Fruit fly (Drosophila melanogaster) whole organism, embryonic: Measurements from ENCODE around the gene Tom.

Experiments used
- Adf1 ChIP-seq: fragments of 200-800 bp; sonication (Bioruptor generic); IDR thresholded peaks from 2 replicates; pipeline ENCODE4 v1.3.6; 2022; ENCODE audit warnings: missing biosample characterization, missing genetic modification characterization
- Atf3 ChIP-seq: fragments of 200-800 bp; sonication (Bioruptor generic); optimal IDR thresholded peaks from 3 replicates; lab custom pipeline; 2016; ENCODE audit warnings: missing biosample characterization, missing genetic modification characterization
- CG10565 ChIP-seq: fragments of 200-800 bp; sonication (Bioruptor generic); optimal IDR thresholded peaks from 3 replicates; lab custom pipeline; 2016; ENCODE audit warnings: missing biosample characterization, mild to moderate bottlenecking, missing genetic modification characterization
- CG10979 ChIP-seq: fragments of 200-800 bp; sonication (Bioruptor generic); optimal IDR thresholded peaks from 2 replicates; lab custom pipeline; 2018; ENCODE audit warnings: missing biosample characterization, mild to moderate bottlenecking, missing genetic modification characterization, moderate library complexity
- CG12391 ChIP-seq: fragments of 200-800 bp; sonication (Bioruptor generic); optimal IDR thresholded peaks from 3 replicates; lab custom pipeline; 2018; ENCODE audit warnings: missing biosample characterization, mild to moderate bottlenecking, missing genetic modification characterization, moderate library complexity
- CG13287 ChIP-seq: fragments of 200-800 bp; sonication (Bioruptor generic); IDR thresholded peaks from 2 replicates; pipeline ENCODE4 v1.3.6; 2022; ENCODE audit warnings: missing biosample characterization, missing genetic modification characterization; ENCODE audit not compliant: partially characterized antibody
- CG14667 ChIP-seq: fragments of 200-800 bp; sonication (Bioruptor generic); IDR thresholded peaks from 2 replicates; pipeline ENCODE4 v1.3.6; 2022; ENCODE audit warnings: missing biosample characterization, missing genetic modification characterization
- CG1603 ChIP-seq: fragments of 200-800 bp; sonication (Bioruptor generic); optimal IDR thresholded peaks from 2 replicates; lab custom pipeline; 2019; ENCODE audit warnings: missing biosample characterization, mild to moderate bottlenecking, missing genetic modification characterization, moderate library complexity
- CG16813 ChIP-seq: fragments of 200-800 bp; sonication (Bioruptor generic); IDR thresholded peaks from 3 replicates; pipeline ENCODE4 v1.3.6; 2022; ENCODE audit warnings: missing biosample characterization, missing genetic modification characterization; ENCODE audit not compliant: partially characterized antibody
- CG17912 ChIP-seq: fragments of 200-800 bp; sonication (Bioruptor generic); optimal IDR thresholded peaks from 2 replicates; lab custom pipeline; 2018; ENCODE audit warnings: missing biosample characterization, mild to moderate bottlenecking, missing genetic modification characterization
- CG1832 ChIP-seq: fragments of 200-800 bp; sonication (Bioruptor generic); optimal IDR thresholded peaks from 2 replicates; lab custom pipeline; 2017; ENCODE audit warnings: missing biosample characterization, mild to moderate bottlenecking, missing genetic modification characterization, inconsistent platforms
- CG18599 ChIP-seq: fragments of 200-800 bp; sonication (Bioruptor generic); optimal IDR thresholded peaks from 3 replicates; lab custom pipeline; 2017; ENCODE audit warnings: missing biosample characterization, missing genetic modification characterization, mild to moderate bottlenecking, moderate library complexity, missing genetic modification reagents
- CG2889 ChIP-seq: fragments of 200-800 bp; sonication (Bioruptor generic); IDR thresholded peaks from 3 replicates; pipeline ENCODE4 v1.3.6; 2022; ENCODE audit warnings: missing biosample characterization, missing genetic modification characterization
- CG3407 ChIP-seq: fragments of 200-800 bp; sonication (Bioruptor generic); optimal IDR thresholded peaks from 2 replicates; lab custom pipeline; 2018; ENCODE audit warnings: missing biosample characterization, mild to moderate bottlenecking, missing genetic modification characterization
- CG4424 ChIP-seq: fragments of 200-800 bp; sonication (Bioruptor generic); optimal IDR thresholded peaks from 3 replicates; lab custom pipeline; 2016; ENCODE audit warnings: missing biosample characterization, missing genetic modification characterization
- CG4730 ChIP-seq: fragments of 200-800 bp; sonication (Bioruptor generic); IDR thresholded peaks from 2 replicates; pipeline ENCODE4 v1.3.6; 2022; ENCODE audit warnings: missing biosample characterization, missing genetic modification characterization
- CG4854 ChIP-seq: fragments of 200-800 bp; sonication (Bioruptor generic); optimal IDR thresholded peaks from 2 replicates; lab custom pipeline; 2016; ENCODE audit warnings: missing biosample characterization, missing genetic modification characterization, inconsistent platforms
- CG7928 ChIP-seq: fragments of 200-800 bp; sonication (Bioruptor generic); optimal IDR thresholded peaks from 2 replicates; lab custom pipeline; 2017; ENCODE audit warnings: missing biosample characterization, mild to moderate bottlenecking, missing genetic modification characterization
- CG9437 ChIP-seq: fragments of 200-800 bp; sonication (Bioruptor generic); optimal IDR thresholded peaks from 2 replicates; lab custom pipeline; 2018; ENCODE audit warnings: missing biosample characterization, mild to moderate bottlenecking, missing genetic modification characterization
- CoRest ChIP-seq: fragments of 200-800 bp; sonication (Bioruptor generic); optimal IDR thresholded peaks from 3 replicates; lab custom pipeline; 2018; ENCODE audit warnings: missing biosample characterization, mild to moderate bottlenecking, missing genetic modification characterization, moderate library complexity
- CrebB ChIP-seq: fragments of 200-800 bp; sonication (Bioruptor generic); optimal IDR thresholded peaks from 3 replicates; lab custom pipeline; 2018; ENCODE audit warnings: missing biosample characterization, mild to moderate bottlenecking, missing genetic modification characterization
- Dad ChIP-seq: fragments of 200-800 bp; sonication (Bioruptor generic); optimal IDR thresholded peaks from 3 replicates; lab custom pipeline; 2016; ENCODE audit warnings: missing biosample characterization, missing genetic modification characterization
- Dfd ChIP-seq, 2 experiments: fragments of >200 bp; optimal IDR thresholded peaks; 2 replicates each; lab custom pipeline; 2017; ENCODE audit warnings: missing biosample characterization in 2 of 2, missing genetic modification characterization in 2 of 2
- Doc2 ChIP-seq: fragments of 200-800 bp; sonication (Bioruptor generic); IDR thresholded peaks from 2 replicates; pipeline ENCODE4 v1.3.6; 2022; ENCODE audit warnings: missing biosample characterization, missing genetic modification characterization
- Dref ChIP-seq: fragments of 200-800 bp; sonication (Bioruptor generic); IDR thresholded peaks from 2 replicates; pipeline ENCODE4 v1.3.6; 2022; ENCODE audit warnings: missing biosample characterization, missing genetic modification characterization
- E2f2 ChIP-seq: fragments of 200-800 bp; sonication (Bioruptor generic); IDR thresholded peaks from 2 replicates; pipeline ENCODE4 v1.3.6; 2022; ENCODE audit warnings: missing biosample characterization, missing genetic modification characterization
- Eip74EF ChIP-seq, 2 experiments: fragments of 200-800 bp in 1 of 2; fragments of >200 bp in 1 of 2; sonication (Bioruptor generic) in 1 of 2; optimal IDR thresholded peaks; 2 replicates each; lab custom pipeline; 2017 to 2019; ENCODE audit warnings: missing biosample characterization in 2 of 2, missing genetic modification characterization in 2 of 2, mild to moderate bottlenecking in 1 of 2, moderate library complexity in 1 of 2
- H15 ChIP-seq: fragments of 200-800 bp; sonication (Bioruptor generic); IDR thresholded peaks from 3 replicates; pipeline ENCODE4 v1.3.6; 2022; ENCODE audit warnings: missing biosample characterization, missing genetic modification characterization
- HHEX ChIP-seq: fragments of 200-800 bp; sonication (Bioruptor generic); optimal IDR thresholded peaks from 3 replicates; lab custom pipeline; 2017; ENCODE audit warnings: missing biosample characterization, mild to moderate bottlenecking, missing genetic modification characterization, missing genetic modification reagents
- Med ChIP-seq: fragments of 200-800 bp; sonication (Bioruptor generic); peaks from one replicate; lab custom pipeline; 2016; ENCODE audit warnings: missing biosample characterization, missing genetic modification characterization, mild to moderate bottlenecking, inconsistent platforms, moderate library complexity
- Neu2 ChIP-seq: fragments of 200-800 bp; sonication (Bioruptor generic); optimal IDR thresholded peaks from 3 replicates; lab custom pipeline; 2016; ENCODE audit warnings: missing biosample characterization, missing genetic modification characterization, borderline replicate concordance
- ara ChIP-seq: fragments of 200-800 bp; sonication (Bioruptor generic); IDR thresholded peaks from 2 replicates; pipeline ENCODE4 v1.3.6; 2022; ENCODE audit warnings: missing biosample characterization, missing genetic modification characterization
- ato ChIP-seq: fragments of 200-800 bp; sonication (Bioruptor generic); IDR thresholded peaks from 2 replicates; pipeline ENCODE4 v1.3.6; 2022; ENCODE audit warnings: missing biosample characterization, missing genetic modification characterization; ENCODE audit not compliant: partially characterized antibody
- dimm ChIP-seq: fragments of 200-800 bp; sonication (Bioruptor generic); IDR thresholded peaks from 2 replicates; pipeline ENCODE4 v1.3.6; 2022; ENCODE audit warnings: missing biosample characterization, missing genetic modification characterization
- ftz-f1 ChIP-seq: fragments of 200-800 bp; sonication (Bioruptor generic); optimal IDR thresholded peaks from 2 replicates; lab custom pipeline; 2016; ENCODE audit warnings: missing biosample characterization, missing genetic modification characterization
- gfzf ChIP-seq: fragments of 200-800 bp; sonication (Bioruptor generic); optimal IDR thresholded peaks from 2 replicates; lab custom pipeline; 2016; ENCODE audit warnings: missing biosample characterization, mild to moderate bottlenecking, missing genetic modification characterization, moderate library complexity
- grn ChIP-seq: fragments of 200-800 bp; sonication (Bioruptor generic); optimal IDR thresholded peaks from 3 replicates; lab custom pipeline; 2017; ENCODE audit warnings: missing biosample characterization, missing genetic modification characterization
- jing ChIP-seq: fragments of 200-800 bp; sonication (Bioruptor generic); optimal IDR thresholded peaks from 2 replicates; lab custom pipeline; 2018; ENCODE audit warnings: missing biosample characterization, mild to moderate bottlenecking, missing genetic modification characterization
- kay ChIP-seq: fragments of 200-800 bp; sonication (Bioruptor generic); optimal IDR thresholded peaks from 2 replicates; lab custom pipeline; 2016; ENCODE audit warnings: missing biosample characterization, missing genetic modification characterization
- mld ChIP-seq: fragments of 200-800 bp; sonication (Bioruptor generic); IDR thresholded peaks from 3 replicates; pipeline ENCODE4 v1.3.6; 2022; ENCODE audit warnings: missing biosample characterization, missing genetic modification characterization; ENCODE audit not compliant: partially characterized antibody
- oc ChIP-seq: fragments of 200-800 bp; sonication (Bioruptor generic); optimal IDR thresholded peaks from 2 replicates; lab custom pipeline; 2018; ENCODE audit warnings: missing biosample characterization, mild to moderate bottlenecking, missing genetic modification characterization, moderate library complexity
- sd ChIP-seq: fragments of 200-800 bp; sonication (Bioruptor generic); optimal IDR thresholded peaks from 3 replicates; lab custom pipeline; 2018; ENCODE audit warnings: missing biosample characterization, mild to moderate bottlenecking, missing genetic modification characterization, moderate library complexity
- sim ChIP-seq: fragments of 200-800 bp; sonication (Bioruptor generic); IDR thresholded peaks from 2 replicates; pipeline ENCODE4 v1.3.6; 2022; ENCODE audit warnings: missing biosample characterization, missing genetic modification characterization
- slou ChIP-seq: fragments of 200-800 bp; sonication (Bioruptor generic); optimal IDR thresholded peaks from 3 replicates; lab custom pipeline; 2016; ENCODE audit warnings: missing biosample characterization, missing genetic modification characterization
- tna ChIP-seq: fragments of 200-800 bp; sonication (Bioruptor generic); IDR thresholded peaks from 2 replicates; pipeline ENCODE4 v1.3.6; 2022; ENCODE audit warnings: missing biosample characterization, missing genetic modification characterization; ENCODE audit not compliant: partially characterized antibody
- tx ChIP-seq: fragments of 200-800 bp; sonication (Bioruptor generic); optimal IDR thresholded peaks from 2 replicates; lab custom pipeline; 2016; ENCODE audit warnings: missing biosample characterization, missing genetic modification characterization
- unpg ChIP-seq: fragments of 200-800 bp; sonication (Bioruptor generic); optimal IDR thresholded peaks from 3 replicates; lab custom pipeline; 2018; ENCODE audit warnings: missing biosample characterization, mild to moderate bottlenecking, missing genetic modification characterization, moderate library complexity
- vfl ChIP-seq: fragments of 200-800 bp; sonication (Bioruptor generic); optimal IDR thresholded peaks from 2 replicates; lab custom pipeline; 2016; ENCODE audit warnings: missing biosample characterization, missing genetic modification characterization

Gene Tom

DNA sequence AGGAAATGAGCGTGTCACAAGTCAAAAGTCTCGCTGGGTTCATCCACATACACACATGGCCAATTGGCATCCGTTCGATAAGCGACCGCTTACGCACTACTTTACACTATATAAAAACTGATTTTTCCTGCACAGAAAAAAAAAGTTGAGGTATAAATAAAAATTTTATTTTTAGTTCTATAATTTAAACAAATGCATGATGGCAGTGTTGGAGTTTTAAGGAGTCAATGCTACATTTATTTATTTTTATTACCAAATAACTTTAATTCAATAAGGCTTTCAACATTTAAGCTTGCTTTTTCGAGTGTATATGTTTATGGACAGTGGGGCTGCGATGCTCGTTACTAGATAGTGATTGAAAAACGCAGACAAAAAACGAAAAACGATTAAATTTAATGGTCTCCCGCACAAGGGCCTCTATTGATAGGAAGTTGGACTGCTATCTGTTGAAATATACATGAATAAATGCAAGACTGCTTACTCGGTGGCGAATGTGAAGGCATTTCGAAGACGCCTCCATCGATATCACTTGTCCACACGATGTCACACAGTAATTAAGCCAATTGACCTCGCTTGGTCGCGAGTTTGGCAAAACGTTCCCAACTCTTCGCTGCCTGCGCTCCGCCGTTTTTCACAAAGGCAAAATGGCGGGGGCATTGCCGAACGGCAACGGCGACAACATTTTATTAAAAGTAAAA is 42.6 kb downstream of the Tom start (continued):
- TF ChIP-seq H15 (GFP tag; lab: Robert Waterston, UW) (0 out of 3 replicates have a peak, but pooled peaks have one; percentile 35), kay (GFP tag; lab: Kevin White, UChicago) (peak; percentile 47), CG13287 (no peak), oc (peak; percentile 64), CG10565 (GFP tag; lab: Kevin White, UChicago) (no peak), ato (GFP tag; lab: Robert Waterston, UW) (no peak), CG3407 (GFP tag; lab: Kevin White, UChicago) (peak; percentile 62), Dad (no peak), CG7928 (GFP tag; lab: Kevin White, UChicago) (no peak), gfzf (no peak), CG1832 (GFP tag; lab: Kevin White, UChicago) (no peak), Atf3 (no peak), CG1603 (peak; percentile 37), mld (GFP tag; lab: Robert Waterston, UW) (no peak), CG2889 (peak; percentile 24; the same call in 1 of the 3 replicates), Doc2 (GFP tag; lab: Robert Waterston, UW) (no peak), Eip74EF (GFP tag; optimal IDR thresholded peaks at IDR 0.05; lab: Kevin White, UChicago) (peak in 1 of 2 experiments; percentile 78), Dref (GFP tag; lab: Robert Waterston, UW) (no peak), E2f2 (GFP tag; lab: Robert Waterston, UW) (0 out of 2 replicates have a peak, but pooled peaks have one; percentile 44), CG4424 (GFP tag; lab: Kevin White, UChicago) (peak; percentile 78), Dfd (GFP tag; optimal IDR thresholded peaks at IDR 0.05; lab: Kevin White, UChicago) (no peak), unpg (GFP tag; lab: Kevin White, UChicago) (peak; percentile 92), dimm (no peak), CG4730 (peak; percentile 41), ara (peak; percentile 68; the same call in 1 of the 2 replicates), Med (GFP tag; lab: Kevin White, UChicago) (peak; percentile 82), CG10979 (tag; lab: Kevin White, UChicago) (peak; percentile 78), slou (peak; percentile 25), CG18599 (GFP tag; lab: Kevin White, UChicago) (peak; percentile 81), CrebB (peak; percentile 71), CG9437 (GFP tag; lab: Kevin White, UChicago) (peak; percentile 69), HHEX (GFP tag; lab: Kevin White, UChicago) (peak; percentile 71), Neu2 (GFP tag; lab: Kevin White, UChicago) (no peak), sd (tag; lab: Kevin White, UChicago) (peak; percentile 39), vfl (peak; percentile 9), CG12391 (peak; percentile 85), tx (GFP tag; lab: Kevin White, UChicago) (no peak), CG4854 (GFP tag; lab: Kevin White, UChicago) (no peak), ftz-f1 (GFP tag; lab: Kevin White, UChicago) (no peak), grn (peak; percentile 12), CoRest (tag; lab: Kevin White, UChicago) (peak; percentile 85), tna (GFP tag; lab: Robert Waterston, UW) (no peak), CG17912 (GFP tag; lab: Kevin White, UChicago) (no peak), CG16813 (GFP tag; lab: Robert Waterston, UW) (no peak), sim (GFP tag; lab: Robert Waterston, UW) (peak; percentile 67; the same call in 1 of the 2 replicates), jing (GFP tag; lab: Kevin White, UChicago) (peak; percentile 40), Adf1 (GFP tag; lab: Robert Waterston, UW) (no peak), CG14667 (GFP tag; lab: Robert Waterston, UW) (peak; percentile 39; the same call in 1 of the 2 replicates)
